Worm (Caenorhabditis elegans): ENCODE data around the gene Y47D7A.12.
A peak's percentile ranks its signal among the peaks of the same experiment; 100 is the strongest.

The Y47D7A.12 gene

DNA sequence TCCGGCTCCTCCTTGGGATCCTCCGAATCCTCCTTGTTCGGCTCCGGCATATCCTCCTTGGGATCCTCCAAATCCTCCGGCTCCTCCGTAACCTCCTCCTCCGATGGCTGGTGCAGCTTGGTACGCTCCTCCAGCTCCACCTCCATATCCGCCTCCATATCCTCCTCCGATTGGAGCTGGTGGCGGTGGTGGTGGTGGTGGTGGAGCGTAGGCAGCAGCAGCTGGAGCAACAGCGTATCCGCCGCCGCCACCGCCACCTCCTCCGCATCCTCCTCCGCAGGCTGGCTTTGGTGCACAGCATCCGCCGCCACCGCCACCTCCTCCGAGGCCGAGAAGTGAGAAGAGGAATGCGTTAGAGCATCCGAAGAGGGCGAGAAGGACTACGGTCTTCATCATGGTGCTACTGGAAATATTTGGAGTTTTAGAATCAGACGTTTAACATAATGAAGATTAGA lies 3.3 kb upstream of the Y47D7A.12 start, which contains the start of gene Y47D7A.15:
Gene Y47D7A.15, minus strand, starts transcription at position 405 of the 455 bp plus-strand sequence.
- TF ChIP-seq egrh-3 (GFP tag; IDR thresholded peaks at IDR 0.05) (peak; percentile 95), zfh-2 (GFP tag; conservative IDR thresholded peaks at IDR 0.05) (peak; percentile 85), hlh-26 (GFP tag; conservative IDR thresholded peaks at IDR 0.05) (no peak), athp-1 (tag; optimal IDR thresholded peaks at IDR 0.05) (no peak), snpc-3.4 (tag; optimal IDR thresholded peaks at IDR 0.05) (no peak), somi-1 (GFP tag; optimal IDR thresholded peaks at IDR 0.05) (no peak), madf-3 (GFP tag; IDR thresholded peaks at IDR 0.05) (peak; percentile 64; the same call in 1 of the 2 replicates), chd-7 (tag; optimal IDR thresholded peaks at IDR 0.05) (no peak), C17E4.6 (GFP tag; IDR thresholded peaks at IDR 0.05) (no peak), F37B4.10 (GFP tag; IDR thresholded peaks at IDR 0.05) (0 out of 2 replicates have a peak, but pooled peaks have one; percentile 28), ztf-25 (GFP tag; IDR thresholded peaks at IDR 0.05) (0 out of 2 replicates have a peak, but pooled peaks have one; percentile 49), lir-1 (GFP tag; conservative IDR thresholded peaks at IDR 0.05) (no peak), sdz-38 (tag; optimal IDR thresholded peaks at IDR 0.05) (no peak)

DNA sequence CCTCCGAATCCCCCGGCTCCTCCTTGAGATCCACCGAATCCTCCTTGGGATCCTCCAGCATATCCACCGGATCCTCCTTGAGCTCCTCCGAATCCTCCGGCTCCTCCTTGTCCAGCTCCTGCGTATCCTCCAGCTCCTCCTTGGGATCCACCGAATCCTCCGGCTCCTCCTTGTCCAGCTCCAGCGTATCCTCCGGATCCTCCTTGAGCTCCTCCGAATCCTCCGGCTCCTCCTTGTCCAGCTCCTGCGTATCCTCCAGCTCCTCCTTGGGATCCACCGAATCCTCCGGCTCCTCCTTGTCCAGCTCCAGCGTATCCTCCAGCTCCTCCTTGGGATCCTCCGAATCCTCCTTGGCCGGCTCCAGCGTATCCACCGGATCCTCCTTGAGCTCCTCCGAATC lies 2.7 kb upstream of the Y47D7A.12 start:
- peak; percentile 93 for TF ChIP-seq egrh-3 (GFP tag; IDR thresholded peaks at IDR 0.05)
- TF ChIP-seq zfh-2 (GFP tag; conservative IDR thresholded peaks at IDR 0.05), result peak; percentile 55

DNA sequence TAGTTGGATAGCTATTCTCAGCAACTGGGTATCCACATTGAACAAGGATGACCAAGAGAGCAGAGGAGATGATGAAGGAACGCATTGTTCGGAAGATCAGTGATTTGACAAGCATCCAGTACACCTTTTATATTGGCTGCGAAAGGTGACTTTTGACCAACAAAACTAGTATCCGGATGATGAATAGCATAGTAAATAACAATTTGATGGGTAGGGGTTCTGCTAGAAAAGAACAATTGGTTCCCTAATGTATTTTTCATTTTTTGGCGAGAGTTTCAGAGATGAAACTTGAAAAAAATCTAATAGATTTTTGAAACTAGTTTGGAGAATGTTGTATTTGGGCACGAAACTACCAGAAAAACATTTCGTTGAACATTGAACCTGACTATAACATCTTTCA lies 1.3 kb downstream of the Y47D7A.12 start, which contains the start of gene Y47D7A.11:
Gene Y47D7A.11, minus strand, starts transcription at position 101 of the 400 bp plus-strand sequence.
- TF ChIP-seq K11D2.4 (GFP tag; IDR thresholded peaks at IDR 0.05) (no peak), nhr-179 (tag; optimal IDR thresholded peaks at IDR 0.05) (no peak), mel-28 (tag; optimal IDR thresholded peaks at IDR 0.05; ENCODE audit: borderline replicate concordance) (no peak), gei-17 (GFP tag; optimal IDR thresholded peaks at IDR 0.05) (no peak), hrde-1 (tag; optimal IDR thresholded peaks at IDR 0.05; ENCODE audit: borderline replicate concordance) (no peak), Y56A3A.18 (GFP tag; IDR thresholded peaks at IDR 0.05) (no peak), ztf-3 (GFP tag; optimal IDR thresholded peaks at IDR 0.05) (no peak), aptf-2 (GFP tag; conservative IDR thresholded peaks at IDR 0.05) (no peak), hsf-1 (GFP tag; IDR thresholded peaks at IDR 0.05) (no peak), F10E7.11 (tag; optimal IDR thresholded peaks at IDR 0.05) (no peak), nhr-27 (tag; optimal IDR thresholded peaks at IDR 0.05) (no peak), chd-7 (tag; optimal IDR thresholded peaks at IDR 0.05) (no peak), B0035.1 (tag; optimal IDR thresholded peaks at IDR 0.05) (no peak), attf-5 (GFP tag; optimal IDR thresholded peaks at IDR 0.05) (no peak), ceh-100 (GFP tag; IDR thresholded peaks at IDR 0.05) (no peak), bed-1 (GFP tag; IDR thresholded peaks at IDR 0.05) (no peak)

DNA sequence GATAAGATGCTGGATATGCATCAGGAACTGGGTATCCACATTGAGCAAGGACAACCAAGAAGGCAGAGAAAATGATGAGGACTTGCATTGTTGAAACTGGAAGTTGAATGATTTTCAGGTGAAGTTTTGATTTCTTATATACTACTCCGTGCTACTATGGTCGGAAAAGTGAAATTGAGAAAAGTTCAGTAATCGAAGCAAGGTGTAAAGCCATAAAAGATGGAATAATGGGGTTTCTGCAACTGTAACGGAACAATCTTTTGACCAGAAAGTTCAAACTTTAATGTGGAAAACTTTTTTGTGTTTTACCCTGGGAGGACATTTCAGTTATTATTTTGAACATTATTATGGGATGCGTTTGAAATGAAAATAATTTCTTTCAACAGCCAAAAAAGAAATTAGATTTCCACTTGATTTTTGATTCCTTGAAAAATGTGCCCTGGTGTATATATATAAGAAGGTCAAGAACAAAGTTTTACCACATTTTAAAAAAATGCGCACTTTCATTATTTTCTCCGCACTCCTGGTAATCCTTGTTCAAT lies 5.5 kb downstream of the Y47D7A.12 start, which contains the start of the genes Y47D7A.9 and Y47D7A.19:
Gene Y47D7A.9, minus strand, starts transcription at position 101 of the 542 bp plus-strand sequence.
Gene Y47D7A.19, plus strand, starts transcription at position 492 of the 542 bp plus-strand sequence.
- TF ChIP-seq ceh-79 (tag; optimal IDR thresholded peaks at IDR 0.05), result no peak
- TF ChIP-seq attf-6 (GFP tag; IDR thresholded peaks at IDR 0.05), result no peak
- TF ChIP-seq repo-1 (tag; optimal IDR thresholded peaks at IDR 0.05), result no peak
- no peak for TF ChIP-seq hrde-1 (tag; optimal IDR thresholded peaks at IDR 0.05; ENCODE audit: borderline replicate concordance)
- no peak for TF ChIP-seq lin-40 (tag; optimal IDR thresholded peaks at IDR 0.05)
- TF ChIP-seq mxl-1 (tag; optimal IDR thresholded peaks at IDR 0.05), result no peak
- no peak for TF ChIP-seq atf-7 (tag; optimal IDR thresholded peaks at IDR 0.05)
- no peak for TF ChIP-seq zfh-2 (GFP tag; conservative IDR thresholded peaks at IDR 0.05)
- TF ChIP-seq ccch-3 (GFP tag; optimal IDR thresholded peaks at IDR 0.05), result no peak
